Worm (Caenorhabditis elegans): ENCODE results near the gene ugt-19.

ugt-19 gene

ce11 chrIV:6117741-6118265, 38.1 kb upstream of the ugt-19 start, which contains the start of gene zen-4 (continued):
- no peak for TF ChIP-seq daf-12 (tag; optimal IDR thresholded peaks at IDR 0.05)
- no peak for TF ChIP-seq zag-1 (tag; optimal IDR thresholded peaks at IDR 0.05)
- no peak for TF ChIP-seq nhr-237 (tag; optimal IDR thresholded peaks at IDR 0.05)

- no peak for TF ChIP-seq nhr-25 (tag; optimal IDR thresholded peaks at IDR 0.05)
- no peak for TF ChIP-seq nhr-77 (tag; optimal IDR thresholded peaks at IDR 0.05)
- no peak for TF ChIP-seq pha-4 (tag; optimal IDR thresholded peaks at IDR 0.05)
- TF ChIP-seq ceh-28 (tag; optimal IDR thresholded peaks at IDR 0.05), result no peak
- no peak for TF ChIP-seq hmg-11 (tag; optimal IDR thresholded peaks at IDR 0.05)
- TF ChIP-seq nhr-11 (tag; optimal IDR thresholded peaks at IDR 0.05), result no peak
- TF ChIP-seq nfya-1 (tag; optimal IDR thresholded peaks at IDR 0.05; ENCODE audit: insufficient read depth), result no peak
- TF ChIP-seq egl-5 (tag; optimal IDR thresholded peaks at IDR 0.05), result no peak
- TF ChIP-seq nhr-23 (tag; optimal IDR thresholded peaks at IDR 0.05), result no peak
These were observed 32.5 kb upstream of the ugt-19 start, which contains the start of gene M03D4.3 for ce11 chrIV:6112291-6112690. Gene M03D4.3 (minus strand): TSS chrIV:6112391.

- TF ChIP-seq unc-39 (tag; optimal IDR thresholded peaks at IDR 0.05), result no peak
- TF ChIP-seq nhr-23 (tag; optimal IDR thresholded peaks at IDR 0.05), result no peak
- TF ChIP-seq fkh-10 (GFP tag; optimal IDR thresholded peaks at IDR 0.05), result no peak
- TF ChIP-seq fos-1 (tag; optimal IDR thresholded peaks at IDR 0.05), result no peak
These were observed 28.9 kb upstream of the ugt-19 start for ce11 chrIV:6108665-6109064.

- no peak for TF ChIP-seq ztf-4 (tag; optimal IDR thresholded peaks at IDR 0.05)
These were observed 24.7 kb upstream of the ugt-19 start for ce11 chrIV:6104446-6104845.

- TF ChIP-seq snpc-4 (tag; optimal IDR thresholded peaks at IDR 0.05), result no peak
- TF ChIP-seq elt-3 (tag; optimal IDR thresholded peaks at IDR 0.05), result peak in 1 of 3 experiments; percentile 45
- TF ChIP-seq sea-2 (GFP tag; optimal IDR thresholded peaks at IDR 0.05), result no peak
- TF ChIP-seq ZK546.5 (tag; optimal IDR thresholded peaks at IDR 0.05), result no peak
- no peak for TF ChIP-seq mml-1 (tag; optimal IDR thresholded peaks at IDR 0.05)
- peak; percentile 51 for TF ChIP-seq nfya-1 (tag; optimal IDR thresholded peaks at IDR 0.05; ENCODE audit: insufficient read depth)
- peak; percentile 35 for TF ChIP-seq ceh-28 (tag; optimal IDR thresholded peaks at IDR 0.05)
- TF ChIP-seq ama-1 (optimal IDR thresholded peaks at IDR 0.05), result no peak
- no peak for TF ChIP-seq lsy-12 (tag; optimal IDR thresholded peaks at IDR 0.05)
- no peak for TF ChIP-seq skn-1 (tag; optimal IDR thresholded peaks at IDR 0.05)
- peak; percentile 85 for TF ChIP-seq nhr-23 (tag; optimal IDR thresholded peaks at IDR 0.05)
- TF ChIP-seq egl-27 (tag; optimal IDR thresholded peaks at IDR 0.05), result peak; percentile 60
- TF ChIP-seq elt-1 (tag; optimal IDR thresholded peaks at IDR 0.05), result no peak
- TF ChIP-seq tbx-2 (tag; optimal IDR thresholded peaks at IDR 0.05), result no peak
- TF ChIP-seq pqm-1 (tag; optimal IDR thresholded peaks at IDR 0.05), result peak; percentile 76
- TF ChIP-seq zag-1 (tag; optimal IDR thresholded peaks at IDR 0.05), result no peak
- no peak for TF ChIP-seq ztf-4 (tag; optimal IDR thresholded peaks at IDR 0.05)
- TF ChIP-seq nhr-76 (tag; optimal IDR thresholded peaks at IDR 0.05), result no peak
- no peak for TF ChIP-seq fos-1 (tag; optimal IDR thresholded peaks at IDR 0.05)
- TF ChIP-seq mdl-1 (tag; optimal IDR thresholded peaks at IDR 0.05), result no peak
- TF ChIP-seq fkh-10 (GFP tag; optimal IDR thresholded peaks at IDR 0.05), result no peak
- TF ChIP-seq nhr-25 (tag; optimal IDR thresholded peaks at IDR 0.05), result peak; percentile 17
- TF ChIP-seq nhr-43 (tag; optimal IDR thresholded peaks at IDR 0.05; ENCODE audit: poor library complexity, severe bottlenecking), result peak; percentile 87
- no peak for TF ChIP-seq aly-2 (tag; optimal IDR thresholded peaks at IDR 0.05)
- no peak for TF ChIP-seq nhr-67 (tag; optimal IDR thresholded peaks at IDR 0.05)
- TF ChIP-seq elt-2 (tag; optimal IDR thresholded peaks at IDR 0.05), result peak; percentile 66
- TF ChIP-seq nhr-237 (tag; optimal IDR thresholded peaks at IDR 0.05), result no peak
- no peak for TF ChIP-seq nhr-11 (tag; optimal IDR thresholded peaks at IDR 0.05)
- TF ChIP-seq pha-4 (tag; optimal IDR thresholded peaks at IDR 0.05), result peak; percentile 47
These were observed 20.0 kb upstream of the ugt-19 start for ce11 chrIV:6099770-6100169.
